Worm (Caenorhabditis elegans): Measurements from ENCODE around the gene F31E8.5.
A peak's percentile ranks its signal among the peaks of the same experiment; 100 is the strongest.

The F31E8.5 gene

DNA sequence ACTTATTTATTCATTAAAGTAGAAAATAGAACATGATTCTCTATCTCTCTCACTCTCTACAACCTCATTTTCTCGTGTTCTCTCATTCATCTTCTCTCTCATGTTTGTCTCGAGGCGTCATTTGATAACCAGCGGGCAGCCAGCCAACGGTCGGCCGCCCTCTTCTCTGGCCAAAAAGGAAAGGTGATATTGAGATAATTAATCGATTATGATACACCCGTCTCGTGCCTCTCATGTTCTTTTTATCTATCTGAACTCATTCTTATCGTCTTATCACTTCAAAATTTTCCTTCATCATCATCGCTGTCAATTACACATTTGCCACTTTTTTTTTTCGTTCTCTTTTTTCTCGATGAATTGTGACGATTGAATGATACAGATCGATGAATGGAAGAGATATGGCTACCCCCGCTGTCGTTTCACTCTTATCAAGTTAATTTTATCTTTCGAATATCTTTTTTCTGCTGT is 35.6 kb upstream of the F31E8.5 start (continued):
- TF ChIP-seq C38D4.7 (GFP tag; optimal IDR thresholded peaks at IDR 0.05) (no peak), ceh-18 (tag; optimal IDR thresholded peaks at IDR 0.05) (peak; percentile 24), rnt-1 (tag; optimal IDR thresholded peaks at IDR 0.05) (no peak), ceh-22 (tag; optimal IDR thresholded peaks at IDR 0.05) (no peak), npax-4 (tag; optimal IDR thresholded peaks at IDR 0.05) (no peak), ceh-30 (tag; optimal IDR thresholded peaks at IDR 0.05) (no peak), unc-55 (GFP tag; optimal IDR thresholded peaks at IDR 0.05) (peak; percentile 83), pha-2 (tag; optimal IDR thresholded peaks at IDR 0.05) (no peak), pat-9 (tag; optimal IDR thresholded peaks at IDR 0.05) (no peak), ceh-6 (GFP tag; optimal IDR thresholded peaks at IDR 0.05) (no peak), elt-2 (tag; optimal IDR thresholded peaks at IDR 0.05) (peak; percentile 94), tbx-7 (tag; optimal IDR thresholded peaks at IDR 0.05) (no peak), dve-1 (tag; optimal IDR thresholded peaks at IDR 0.05) (peak; percentile 42), eyg-1 (tag; optimal IDR thresholded peaks at IDR 0.05) (no peak), nhr-11 (tag; optimal IDR thresholded peaks at IDR 0.05) (no peak), pros-1 (tag; optimal IDR thresholded peaks at IDR 0.05) (no peak)

DNA sequence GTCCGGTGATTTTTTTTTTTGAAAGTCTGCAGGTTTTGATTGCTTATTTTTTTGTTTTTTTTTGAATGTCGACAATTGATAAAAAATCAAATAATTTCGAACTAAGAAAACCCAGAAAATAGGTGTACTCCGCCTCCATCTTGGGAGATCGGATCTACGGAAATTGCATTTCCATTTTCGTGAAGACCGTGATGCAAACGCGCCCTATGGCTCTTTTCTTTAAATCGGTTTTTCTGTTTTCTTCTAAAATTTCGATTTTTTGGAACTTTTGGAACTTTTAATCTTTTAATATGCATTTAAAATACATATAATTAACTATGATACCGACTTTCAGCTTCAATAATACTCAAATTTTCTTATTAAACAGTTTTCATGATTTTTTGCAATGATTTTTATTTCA is 34.9 kb upstream of the F31E8.5 start:
- TF ChIP-seq ztf-16 (tag; optimal IDR thresholded peaks at IDR 0.05) (no peak), fkh-10 (GFP tag; optimal IDR thresholded peaks at IDR 0.05) (no peak), ceh-6 (GFP tag; optimal IDR thresholded peaks at IDR 0.05) (no peak), ref-2 (tag; optimal IDR thresholded peaks at IDR 0.05) (no peak), unc-42 (tag; optimal IDR thresholded peaks at IDR 0.05) (no peak), che-1 (tag; optimal IDR thresholded peaks at IDR 0.05) (no peak), Y22D7AL.16 (tag; optimal IDR thresholded peaks at IDR 0.05) (no peak), nfya-1 (tag; optimal IDR thresholded peaks at IDR 0.05) (no peak), lim-6 (tag; optimal IDR thresholded peaks at IDR 0.05) (no peak), pros-1 (tag; optimal IDR thresholded peaks at IDR 0.05) (no peak), madf-2 (tag; optimal IDR thresholded peaks at IDR 0.05) (no peak), odd-2 (tag; optimal IDR thresholded peaks at IDR 0.05) (no peak), pat-9 (tag; optimal IDR thresholded peaks at IDR 0.05) (no peak), ceh-31 (tag; optimal IDR thresholded peaks at IDR 0.05) (no peak), sdc-2 (tag; optimal IDR thresholded peaks at IDR 0.05) (no peak), zip-5 (tag; optimal IDR thresholded peaks at IDR 0.05) (no peak), ceh-24 (tag; optimal IDR thresholded peaks at IDR 0.05) (no peak), ahr-1 (tag; optimal IDR thresholded peaks at IDR 0.05) (no peak)

DNA sequence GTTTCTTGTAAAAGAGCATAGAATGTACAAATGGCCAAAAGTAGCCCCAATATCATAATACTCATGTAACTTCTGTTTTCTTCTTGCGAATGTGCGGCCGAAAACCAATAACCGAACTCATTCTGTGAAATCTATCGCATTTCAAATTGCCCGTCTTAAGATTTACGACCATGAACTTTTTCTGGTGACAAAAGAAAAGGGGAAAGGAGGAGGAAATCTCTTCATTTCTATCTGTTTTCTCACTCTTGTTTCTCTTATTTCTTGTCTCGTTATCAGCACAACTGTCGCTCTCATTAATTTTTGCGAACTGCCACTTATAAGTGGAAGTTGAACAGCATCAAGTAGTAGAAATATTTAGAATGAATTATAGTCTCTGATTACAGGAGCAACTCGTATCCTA is 34.0 kb upstream of the F31E8.5 start:
- TF ChIP-seq sdc-2 (tag; optimal IDR thresholded peaks at IDR 0.05) (no peak), nfya-1 (tag; optimal IDR thresholded peaks at IDR 0.05) (peak; percentile 10), fkh-10 (GFP tag; optimal IDR thresholded peaks at IDR 0.05) (no peak), ceh-19 (GFP tag; optimal IDR thresholded peaks at IDR 0.05) (no peak), ceh-34 (tag; optimal IDR thresholded peaks at IDR 0.05) (no peak), rnt-1 (tag; optimal IDR thresholded peaks at IDR 0.05) (peak; percentile 34), nhr-11 (tag; optimal IDR thresholded peaks at IDR 0.05) (no peak), fkh-6 (tag; optimal IDR thresholded peaks at IDR 0.05) (no peak), ceh-30 (tag; optimal IDR thresholded peaks at IDR 0.05) (no peak), unc-55 (GFP tag; optimal IDR thresholded peaks at IDR 0.05) (peak; percentile 70), npax-4 (tag; optimal IDR thresholded peaks at IDR 0.05) (no peak), ceh-18 (tag; optimal IDR thresholded peaks at IDR 0.05) (peak; percentile 52), ahr-1 (tag; optimal IDR thresholded peaks at IDR 0.05) (no peak), dve-1 (tag; optimal IDR thresholded peaks at IDR 0.05) (no peak)

DNA sequence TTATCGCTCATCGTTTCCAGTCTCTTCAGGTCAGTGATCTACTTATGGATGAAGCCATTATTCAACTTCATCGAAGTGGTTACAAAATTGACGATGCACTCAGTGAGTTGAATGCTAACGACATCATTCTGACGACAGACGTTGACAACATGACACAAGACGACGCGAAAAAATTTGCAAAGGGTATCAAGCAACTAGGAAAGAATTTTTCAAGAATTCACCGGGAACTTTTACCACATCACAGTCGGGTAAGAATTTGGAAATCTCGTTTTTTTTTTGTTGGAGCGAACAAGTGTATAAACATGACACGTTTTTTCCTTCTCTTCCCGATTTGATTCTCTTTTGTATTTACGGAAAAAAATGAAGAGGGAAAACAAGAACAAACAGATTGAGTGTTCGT is 33.6 kb upstream of the F31E8.5 start:
- no peak for TF ChIP-seq rnt-1 (tag; optimal IDR thresholded peaks at IDR 0.05)

DNA sequence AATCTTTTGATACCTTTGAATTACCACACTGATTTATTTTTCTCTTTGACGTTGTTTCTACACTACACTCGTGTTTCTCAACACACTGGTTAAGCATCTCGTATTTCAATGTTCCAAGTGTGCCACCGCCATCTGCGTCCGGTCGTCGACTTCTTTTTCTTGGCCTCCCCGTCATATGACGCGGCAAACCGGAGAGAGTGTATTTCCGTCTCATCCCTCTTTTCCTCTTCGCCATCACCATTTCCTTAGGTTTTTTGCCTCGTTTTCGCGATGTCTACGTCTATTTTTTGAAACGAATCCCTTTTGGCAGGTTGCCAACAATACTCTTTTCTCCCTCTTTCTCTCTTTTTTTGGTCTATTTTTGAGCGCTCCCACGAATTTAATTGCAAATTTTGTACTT is 31.9 kb upstream of the F31E8.5 start:
- TF ChIP-seq eyg-1 (tag; optimal IDR thresholded peaks at IDR 0.05) (peak; percentile 20), ceh-9 (tag; optimal IDR thresholded peaks at IDR 0.05) (no peak), nfya-1 (tag; optimal IDR thresholded peaks at IDR 0.05) (peak; percentile 29), hlh-30 (tag; optimal IDR thresholded peaks at IDR 0.05; ENCODE audit: insufficient read depth) (peak; percentile 75), tbx-2 (tag; optimal IDR thresholded peaks at IDR 0.05) (peak; percentile 46), pha-4 (tag; optimal IDR thresholded peaks at IDR 0.05) (no peak), hlh-13 (GFP tag; optimal IDR thresholded peaks at IDR 0.05) (no peak), pha-2 (tag; optimal IDR thresholded peaks at IDR 0.05) (no peak), ceh-18 (tag; optimal IDR thresholded peaks at IDR 0.05) (peak; percentile 30), odd-2 (tag; optimal IDR thresholded peaks at IDR 0.05) (no peak), zip-5 (tag; optimal IDR thresholded peaks at IDR 0.05) (no peak), tbx-7 (tag; optimal IDR thresholded peaks at IDR 0.05) (no peak), ceh-34 (tag; optimal IDR thresholded peaks at IDR 0.05) (peak; percentile 96), dmd-4 (tag; optimal IDR thresholded peaks at IDR 0.05; ENCODE audit: borderline replicate concordance) (no peak), Y22D7AL.16 (tag; optimal IDR thresholded peaks at IDR 0.05) (no peak)
